Worm (Caenorhabditis elegans) whole organism, young adult: Measurements from ENCODE around the gene C56G2.4.

Source experiments
- B0035.1 ChIP-seq: sonication (generic microtip); optimal IDR thresholded peaks from 2 replicates; lab custom pipeline; 2016; ENCODE audit warnings: missing genetic modification characterization, mild to moderate bottlenecking, missing compliant biosample characterization, missing genotype, missing genetic modification reagents
- F23B12.7 ChIP-seq: sonication (generic microtip); optimal IDR thresholded peaks from 2 replicates; lab custom pipeline; 2017; ENCODE audit warnings: missing genetic modification characterization, mild to moderate bottlenecking, missing compliant biosample characterization, antibody characterized with exemption, moderate library complexity; ENCODE audit not compliant: insufficient read depth
- F39B2.1 ChIP-seq: fragments of 200-800 bp; sonication (Bioruptor generic); IDR thresholded peaks from 2 replicates; pipeline ENCODE4 v1.3.6; 2022; ENCODE audit warnings: missing genetic modification reagents, missing genetic modification characterization, missing compliant biosample characterization
- Y53F4B.3 ChIP-seq: fragments of 200-800 bp; sonication (Bioruptor generic); IDR thresholded peaks from 2 replicates; pipeline ENCODE4 v1.3.6; 2022; ENCODE audit warnings: missing genetic modification reagents, missing genetic modification characterization, missing compliant biosample characterization
- aptf-3 ChIP-seq: fragments of 200-800 bp; sonication (Bioruptor generic); IDR thresholded peaks from 2 replicates; pipeline ENCODE4 v1.3.6; 2022; ENCODE audit warnings: missing genetic modification characterization, missing compliant biosample characterization
- attf-6 ChIP-seq: fragments of 200-800 bp; sonication (Bioruptor generic); IDR thresholded peaks from 2 replicates; pipeline ENCODE4 v1.3.6; 2022; ENCODE audit warnings: missing genetic modification reagents, missing genetic modification characterization, missing compliant biosample characterization
- ceh-27 ChIP-seq: fragments of 200-800 bp; sonication (Bioruptor generic); optimal IDR thresholded peaks from 2 replicates; lab custom pipeline; 2018; ENCODE audit warnings: mild to moderate bottlenecking, missing genetic modification characterization, moderate library complexity, missing compliant biosample characterization
- ceh-58 ChIP-seq: fragments of 200-800 bp; sonication (Bioruptor generic); IDR thresholded peaks from 2 replicates; pipeline ENCODE4 v1.3.6; 2022; ENCODE audit warnings: missing genetic modification characterization, missing compliant biosample characterization
- ceh-79 ChIP-seq: sonication (generic microtip); optimal IDR thresholded peaks from 2 replicates; lab custom pipeline; 2017; ENCODE audit warnings: mild to moderate bottlenecking, missing genetic modification characterization, missing compliant biosample characterization
- dpff-1 ChIP-seq: sonication (generic microtip); optimal IDR thresholded peaks from 2 replicates; lab custom pipeline; 2017; ENCODE audit warnings: mild to moderate bottlenecking, missing genetic modification characterization, missing compliant biosample characterization
- dpl-1 ChIP-seq: fragments of 150-350 bp; optimal IDR thresholded peaks from 2 replicates; lab custom pipeline; 2014; ENCODE audit warnings: missing biosample characterization, missing genetic modification reagents, missing genetic modification characterization
- efl-1 ChIP-seq: fragments of 150-350 bp; optimal IDR thresholded peaks from 2 replicates; lab custom pipeline; 2014; ENCODE audit warnings: missing biosample characterization, missing genetic modification reagents, missing genetic modification characterization
- egl-18 ChIP-seq: fragments of 200-800 bp; sonication (Bioruptor generic); IDR thresholded peaks from 2 replicates; pipeline ENCODE4 v1.3.6; 2022; ENCODE audit warnings: missing genetic modification reagents, missing genetic modification characterization, missing compliant biosample characterization
- ets-4 ChIP-seq: fragments of 200-800 bp; sonication (Bioruptor generic); optimal IDR thresholded peaks from 2 replicates; lab custom pipeline; 2018; ENCODE audit warnings: mild to moderate bottlenecking, missing genetic modification characterization, missing compliant biosample characterization
- fkh-3 ChIP-seq: sonication (generic microtip); optimal IDR thresholded peaks from 2 replicates; lab custom pipeline; 2016; ENCODE audit warnings: mild to moderate bottlenecking, missing genetic modification characterization, missing compliant biosample characterization
- hmg-20 ChIP-seq: fragments of 200-800 bp; sonication (Bioruptor generic); IDR thresholded peaks from 2 replicates; pipeline ENCODE4 v1.3.6; 2022; ENCODE audit warnings: missing genetic modification reagents, missing genetic modification characterization, missing compliant biosample characterization
- hrde-1 ChIP-seq: sonication (generic microtip); optimal IDR thresholded peaks from 2 replicates; lab custom pipeline; 2016; ENCODE audit warnings: missing genetic modification characterization, mild to moderate bottlenecking, missing compliant biosample characterization, moderate library complexity, missing genotype, missing genetic modification reagents, borderline replicate concordance
- hsf-1 ChIP-seq: fragments of 200-800 bp; sonication (Bioruptor generic); IDR thresholded peaks from 2 replicates; pipeline ENCODE4 v1.3.6; 2022; ENCODE audit warnings: missing genetic modification reagents, missing genetic modification characterization, missing compliant biosample characterization
- lin-54 ChIP-seq: fragments of 200-800 bp; sonication (Bioruptor generic); optimal IDR thresholded peaks from 2 replicates; lab custom pipeline; 2018; ENCODE audit warnings: mild to moderate bottlenecking, missing genetic modification characterization, missing compliant biosample characterization
- nfya-2 ChIP-seq: fragments of 200-800 bp; sonication (Bioruptor generic); IDR thresholded peaks from 2 replicates; pipeline ENCODE4 v1.3.6; 2022; ENCODE audit warnings: missing genetic modification reagents, missing genetic modification characterization, missing compliant biosample characterization
- nhr-27 ChIP-seq: fragments of 200-800 bp; sonication (Bioruptor generic); optimal IDR thresholded peaks from 2 replicates; lab custom pipeline; 2018; ENCODE audit warnings: mild to moderate bottlenecking, missing genetic modification characterization, moderate library complexity, missing compliant biosample characterization
- nhr-80 ChIP-seq: sonication (generic microtip); optimal IDR thresholded peaks from 2 replicates; lab custom pipeline; 2016; ENCODE audit warnings: missing genetic modification characterization, missing compliant biosample characterization
- rec-8 ChIP-seq, 2 experiments: sonication (generic microtip); optimal IDR thresholded peaks; 2 replicates each; lab custom pipeline; 2016; ENCODE audit warnings: mild to moderate bottlenecking in 2 of 2, missing genetic modification characterization in 2 of 2, missing genetic modification reagents in 2 of 2, missing genotype in 2 of 2, missing biosample characterization in 1 of 2, missing compliant biosample characterization in 1 of 2, moderate library complexity in 1 of 2
- repo-1 ChIP-seq: sonication (generic microtip); optimal IDR thresholded peaks from 2 replicates; lab custom pipeline; 2017; ENCODE audit warnings: mild to moderate bottlenecking, missing genetic modification characterization, missing compliant biosample characterization
- rpc-1 ChIP-seq, 2 experiments: fragments of 150-350 bp in 1 of 2; sonication (generic microtip) in 1 of 2; optimal IDR thresholded peaks; 2 replicates each; lab custom pipeline; 2014 to 2018; ENCODE audit warnings: missing biosample characterization in 1 of 2, missing genetic modification characterization in 1 of 2, missing genetic modification reagents in 1 of 2, missing genotype in 1 of 2
- sdz-38 ChIP-seq: sonication (generic microtip); optimal IDR thresholded peaks from 2 replicates; lab custom pipeline; 2016; ENCODE audit warnings: missing genotype, missing genetic modification characterization, missing compliant biosample characterization
- snpc-1.1 ChIP-seq: sonication (generic microtip); optimal IDR thresholded peaks from 2 replicates; lab custom pipeline; 2017; ENCODE audit warnings: missing genetic modification characterization, mild to moderate bottlenecking, missing compliant biosample characterization, antibody characterized with exemption, moderate library complexity, missing genotype, missing genetic modification reagents; ENCODE audit not compliant: insufficient read depth
- snpc-3.4 ChIP-seq: sonication (generic microtip); optimal IDR thresholded peaks from 2 replicates; lab custom pipeline; 2017; ENCODE audit warnings: missing genetic modification characterization, mild to moderate bottlenecking, missing compliant biosample characterization, antibody characterized with exemption, moderate library complexity, missing genotype, missing genetic modification reagents
- snpc-4 ChIP-seq, 5 experiments: fragments of 150-350 bp in 1 of 5; sonication (generic microtip) in 4 of 5; optimal IDR thresholded peaks; 2 replicates each; lab custom pipeline; 2014 to 2018; ENCODE audit warnings: missing genetic modification characterization in 5 of 5, missing biosample characterization in 3 of 5, antibody characterized with exemption in 2 of 5, mild to moderate bottlenecking in 2 of 5, missing compliant biosample characterization in 2 of 5, missing genotype in 2 of 5, moderate library complexity in 2 of 5, missing genetic modification reagents in 1 of 5
- tlf-1 ChIP-seq: fragments of 200-800 bp; sonication (Bioruptor generic); optimal IDR thresholded peaks from 2 replicates; lab custom pipeline; 2018; ENCODE audit warnings: mild to moderate bottlenecking, missing genetic modification characterization, missing compliant biosample characterization
- ztf-6 ChIP-seq: fragments of 200-800 bp; sonication (Bioruptor generic); IDR thresholded peaks from 2 replicates; pipeline ENCODE4 v1.3.6; 2022; ENCODE audit warnings: missing genetic modification reagents, missing genetic modification characterization, missing compliant biosample characterization

Gene C56G2.4

ce11 chrIII:6287195-6287594 is 44.3 kb upstream of the C56G2.4 start, which contains the start of gene F47D12.6:
Gene F47D12.6 (minus strand): TSS chrIII:6287295.
- TF ChIP-seq nhr-80 (tag; lab: Kevin White, UChicago) (peak; percentile 0), nfya-2 (GFP tag; lab: Robert Waterston, UW) (no peak)

ce11 chrIII:6289366-6289765 is 42.2 kb upstream of the C56G2.4 start:
- no peak for TF ChIP-seq rpc-1 (optimal IDR thresholded peaks at IDR 0.05; lab: Kevin White, UChicago)
- TF ChIP-seq rpc-1 (tag; optimal IDR thresholded peaks at IDR 0.05; lab: Kevin White, UChicago) = no peak
- no peak for TF ChIP-seq sdz-38 (tag; lab: Kevin White, UChicago)
- TF ChIP-seq snpc-3.4 (tag; lab: Kevin White, UChicago) = no peak
- peak; percentile 27 for TF ChIP-seq ceh-27 (GFP tag; lab: Kevin White, UChicago)
- TF ChIP-seq, all 124 proteins: peak for 1

ce11 chrIII:6290469-6291182 is 40.9 kb upstream of the C56G2.4 start:
- TF ChIP-seq hsf-1 (GFP tag; lab: Robert Waterston, UW) (no peak), tlf-1 (GFP tag; lab: Kevin White, UChicago) (no peak), ets-4 (GFP tag; lab: Kevin White, UChicago) (no peak), ceh-79 (tag; lab: Kevin White, UChicago) (no peak), efl-1 (GFP tag; lab: Kevin White, UChicago) (no peak), ztf-6 (GFP tag; lab: Robert Waterston, UW) (no peak), nhr-80 (tag; lab: Kevin White, UChicago) (peak; percentile 26)

- TF ChIP-seq snpc-1.1 (tag; lab: Kevin White, UChicago) (no peak), B0035.1 (tag; lab: Kevin White, UChicago) (no peak), attf-6 (GFP tag; lab: Robert Waterston, UW) (no peak), hsf-1 (GFP tag; lab: Robert Waterston, UW) (no peak), snpc-4 (GFP tag; optimal IDR thresholded peaks at IDR 0.05; lab: Kevin White, UChicago) (no peak), snpc-4 (tag; optimal IDR thresholded peaks at IDR 0.05; lab: Kevin White, UChicago) (no peak), ceh-58 (no peak), dpl-1 (GFP tag; lab: Kevin White, UChicago) (no peak), fkh-3 (tag; lab: Kevin White, UChicago) (no peak)
These were observed 35.4 kb upstream of the C56G2.4 start, which contains the start of gene F47D12.7 for ce11 chrIII:6295972-6296700. Gene F47D12.7 (minus strand): TSS chrIII:6296022.

ce11 chrIII:6297599-6297998 is 33.9 kb upstream of the C56G2.4 start:
- no peak for TF ChIP-seq hrde-1
- TF ChIP-seq nhr-27 (tag; lab: Kevin White, UChicago) = no peak
- no peak for TF ChIP-seq lin-54 (GFP tag; lab: Kevin White, UChicago)
- TF ChIP-seq F39B2.1 (GFP tag; lab: Robert Waterston, UW) = no peak
- TF ChIP-seq aptf-3 (GFP tag; lab: Robert Waterston, UW) = no peak
- no peak for TF ChIP-seq F23B12.7 (tag; lab: Kevin White, UChicago)
- TF ChIP-seq Y53F4B.3 = no peak
- no peak for TF ChIP-seq repo-1 (tag; lab: Kevin White, UChicago)
- no peak for TF ChIP-seq dpff-1 (tag; lab: Kevin White, UChicago)
- TF ChIP-seq fkh-3 (tag; lab: Kevin White, UChicago) = no peak
- no peak for TF ChIP-seq hmg-20 (GFP tag; lab: Robert Waterston, UW)
- TF ChIP-seq rec-8 (tag; optimal IDR thresholded peaks at IDR 0.05; lab: Kevin White, UChicago) = no peak
- TF ChIP-seq egl-18 (GFP tag; lab: Robert Waterston, UW) = no peak
